Fruit fly (Drosophila melanogaster) whole organism, embryonic: ENCODE results near the gene GC.
A peak's percentile ranks its signal among the peaks of the same experiment; 100 is the strongest.

Experiments used
- Abd-B ChIP-seq: fragments of 200-800 bp; sonication (Bioruptor generic); optimal IDR thresholded peaks from 2 replicates; lab custom pipeline; 2018; ENCODE audit warnings: missing biosample characterization, mild to moderate bottlenecking, missing genetic modification characterization, moderate library complexity
- Adf1 ChIP-seq: fragments of 200-800 bp; sonication (Bioruptor generic); IDR thresholded peaks from 2 replicates; pipeline ENCODE4 v1.3.6; 2022; ENCODE audit warnings: missing biosample characterization, missing genetic modification characterization
- Atf6 ChIP-seq: fragments of 200-800 bp; sonication (Bioruptor generic); IDR thresholded peaks from 2 replicates; pipeline ENCODE4 v1.3.6; 2022; ENCODE audit warnings: missing biosample characterization, missing genetic modification characterization
- Awh ChIP-seq: fragments of 200-800 bp; sonication (Bioruptor generic); IDR thresholded peaks from 2 replicates; pipeline ENCODE4, ENCODE4 v1.3.6; 2022; ENCODE audit warnings: missing biosample characterization, missing genetic modification characterization
- Bgb ChIP-seq: fragments of 200-800 bp; sonication (Bioruptor generic); IDR thresholded peaks from 2 replicates; pipeline ENCODE4 v1.3.6; 2022; ENCODE audit warnings: missing biosample characterization, missing genetic modification characterization; ENCODE audit not compliant: partially characterized antibody
- BtbVII ChIP-seq: fragments of 200-800 bp; sonication (Bioruptor generic); optimal IDR thresholded peaks from 3 replicates; lab custom pipeline; 2017; ENCODE audit warnings: missing biosample characterization, mild to moderate bottlenecking, missing genetic modification characterization
- C15 ChIP-seq: fragments of 200-800 bp; sonication (Bioruptor generic); IDR thresholded peaks from 3 replicates; pipeline ENCODE4 v1.3.6; 2022; ENCODE audit warnings: missing biosample characterization, missing genetic modification characterization
- CG10431 ChIP-seq: fragments of 200-800 bp; sonication (Bioruptor generic); optimal IDR thresholded peaks from 3 replicates; lab custom pipeline; 2018; ENCODE audit warnings: missing biosample characterization, mild to moderate bottlenecking, missing genetic modification characterization
- CG10979 ChIP-seq: fragments of 200-800 bp; sonication (Bioruptor generic); optimal IDR thresholded peaks from 2 replicates; lab custom pipeline; 2018; ENCODE audit warnings: missing biosample characterization, mild to moderate bottlenecking, missing genetic modification characterization, moderate library complexity
- CG11085 ChIP-seq: fragments of 200-800 bp; sonication (Bioruptor generic); IDR thresholded peaks from 2 replicates; pipeline ENCODE4 v1.3.6; 2022; ENCODE audit warnings: missing biosample characterization, missing genetic modification characterization
- CG11695 ChIP-seq: fragments of 200-800 bp; sonication (Bioruptor generic); IDR thresholded peaks from 3 replicates; pipeline ENCODE4 v1.3.6; 2022; ENCODE audit warnings: missing biosample characterization, missing genetic modification characterization
- CG12769 ChIP-seq: fragments of 200-800 bp; sonication (Bioruptor generic); optimal IDR thresholded peaks from 2 replicates; lab custom pipeline; 2019; ENCODE audit warnings: missing biosample characterization, mild to moderate bottlenecking, missing genetic modification characterization, moderate library complexity
- CG12942 ChIP-seq: fragments of 200-800 bp; sonication (Bioruptor generic); optimal IDR thresholded peaks from 3 replicates; lab custom pipeline; 2016; ENCODE audit warnings: missing biosample characterization, missing genetic modification characterization
- CG13123 ChIP-seq: fragments of 200-800 bp; sonication (Bioruptor generic); optimal IDR thresholded peaks from 2 replicates; lab custom pipeline; 2016; ENCODE audit warnings: missing biosample characterization, missing genetic modification characterization
- CG14667 ChIP-seq: fragments of 200-800 bp; sonication (Bioruptor generic); IDR thresholded peaks from 2 replicates; pipeline ENCODE4 v1.3.6; 2022; ENCODE audit warnings: missing biosample characterization, missing genetic modification characterization
- CG15601 ChIP-seq: fragments of 200-800 bp; sonication (Bioruptor generic); optimal IDR thresholded peaks from 3 replicates; lab custom pipeline; 2019; ENCODE audit warnings: missing biosample characterization, mild to moderate bottlenecking, missing genetic modification characterization, moderate library complexity
- CG18476 ChIP-seq: fragments of 200-800 bp; sonication (Bioruptor generic); optimal IDR thresholded peaks from 2 replicates; lab custom pipeline; 2016; ENCODE audit warnings: missing biosample characterization, mild to moderate bottlenecking, missing genetic modification characterization
- CG2120 ChIP-seq: fragments of 200-800 bp; sonication (Bioruptor generic); optimal IDR thresholded peaks from 3 replicates; lab custom pipeline; 2016; ENCODE audit warnings: missing biosample characterization, missing genetic modification characterization
- CG3163 ChIP-seq: fragments of 200-800 bp; sonication (Bioruptor generic); optimal IDR thresholded peaks from 3 replicates; lab custom pipeline; 2016; ENCODE audit warnings: missing biosample characterization, missing genetic modification characterization
- CG32767 ChIP-seq: fragments of 200-800 bp; sonication (Bioruptor generic); IDR thresholded peaks from 2 replicates; pipeline ENCODE4 v1.3.6; 2022; ENCODE audit warnings: missing biosample characterization, missing genetic modification characterization
- CG34376 ChIP-seq: fragments of 200-800 bp; sonication (Bioruptor generic); optimal IDR thresholded peaks from 2 replicates; lab custom pipeline; 2018; ENCODE audit warnings: missing biosample characterization, mild to moderate bottlenecking, missing genetic modification characterization
- CG34422 ChIP-seq: fragments of 200-800 bp; sonication (Bioruptor generic); IDR thresholded peaks from 3 replicates; pipeline ENCODE4 v1.3.6; 2022; ENCODE audit warnings: missing biosample characterization, missing genetic modification characterization
- CG43689 ChIP-seq: fragments of 200-800 bp; sonication (Bioruptor generic); IDR thresholded peaks from 2 replicates; pipeline ENCODE4 v1.3.6; 2022; ENCODE audit warnings: missing biosample characterization, missing genetic modification characterization
- CG6791 ChIP-seq: fragments of 200-800 bp; sonication (Bioruptor generic); IDR thresholded peaks from 3 replicates; pipeline ENCODE4 v1.3.6; 2022; ENCODE audit warnings: missing biosample characterization, missing genetic modification characterization; ENCODE audit not compliant: partially characterized antibody
- CG8281 ChIP-seq: fragments of 200-800 bp; sonication (Bioruptor generic); optimal IDR thresholded peaks from 2 replicates; lab custom pipeline; 2018; ENCODE audit warnings: missing biosample characterization, mild to moderate bottlenecking, missing genetic modification characterization, moderate library complexity
- CG9797 ChIP-seq: fragments of 200-800 bp; sonication (Bioruptor generic); optimal IDR thresholded peaks from 3 replicates; lab custom pipeline; 2018; ENCODE audit warnings: missing biosample characterization, mild to moderate bottlenecking, missing genetic modification characterization
- CG9876 ChIP-seq: fragments of 200-800 bp; sonication (Bioruptor generic); optimal IDR thresholded peaks from 2 replicates; lab custom pipeline; 2016; ENCODE audit warnings: missing biosample characterization, missing genetic modification characterization
- Lhr ChIP-seq: fragments of 200-800 bp; sonication (Bioruptor generic); optimal IDR thresholded peaks from 3 replicates; lab custom pipeline; 2017; ENCODE audit warnings: mild to moderate bottlenecking, missing biosample characterization, missing genetic modification reagents, missing genetic modification characterization
- Myb ChIP-seq: fragments of 200-800 bp; sonication (Bioruptor generic); optimal IDR thresholded peaks from 2 replicates; lab custom pipeline; 2016; ENCODE audit warnings: missing biosample characterization, missing genetic modification characterization
- Oli ChIP-seq: fragments of 200-800 bp; sonication (Bioruptor generic); optimal IDR thresholded peaks from 2 replicates; lab custom pipeline; 2018; ENCODE audit warnings: missing biosample characterization, mild to moderate bottlenecking, missing genetic modification characterization, moderate library complexity
- Ptx1 ChIP-seq: fragments of 200-800 bp; sonication (Bioruptor generic); IDR thresholded peaks from 2 replicates; pipeline ENCODE4 v1.3.6; 2022; ENCODE audit warnings: missing biosample characterization, missing genetic modification characterization
- Sox102F ChIP-seq: fragments of 200-800 bp; sonication (Bioruptor generic); optimal IDR thresholded peaks from 2 replicates; lab custom pipeline; 2018; ENCODE audit warnings: missing biosample characterization, mild to moderate bottlenecking, missing genetic modification characterization, moderate library complexity
- bbx ChIP-seq: fragments of 200-800 bp; sonication (Bioruptor generic); IDR thresholded peaks from 2 replicates; pipeline ENCODE4 v1.3.6; 2022; ENCODE audit warnings: missing biosample characterization, missing genetic modification characterization; ENCODE audit not compliant: partially characterized antibody
- bowl ChIP-seq: fragments of 200-800 bp; sonication (Bioruptor generic); IDR thresholded peaks from 2 replicates; pipeline ENCODE4 v1.3.6; 2022; ENCODE audit warnings: missing biosample characterization, missing genetic modification characterization
- croc ChIP-seq: fragments of 200-800 bp; sonication (Bioruptor generic); conservative IDR thresholded peaks from 3 replicates; pipeline ENCODE4 v1.3.6; 2022; ENCODE audit warnings: missing biosample characterization, missing genetic modification characterization
- grau ChIP-seq: fragments of 200-800 bp; optimal IDR thresholded peaks from 3 replicates; lab custom pipeline; 2019; ENCODE audit warnings: missing biosample characterization, mild to moderate bottlenecking, missing genetic modification characterization, moderate library complexity
- hbn ChIP-seq: fragments of 200-800 bp; sonication (Bioruptor generic); IDR thresholded peaks from 2 replicates; pipeline ENCODE4 v1.3.6; 2022; ENCODE audit warnings: missing biosample characterization, missing genetic modification characterization; ENCODE audit not compliant: partially characterized antibody
- luna ChIP-seq: fragments of 200-800 bp; sonication (Bioruptor generic); optimal IDR thresholded peaks from 2 replicates; lab custom pipeline; 2016; ENCODE audit warnings: missing biosample characterization, missing genetic modification characterization
- nau ChIP-seq: fragments of 200-800 bp; sonication (Bioruptor generic); optimal IDR thresholded peaks from 3 replicates; lab custom pipeline; 2017; ENCODE audit warnings: missing biosample characterization, mild to moderate bottlenecking, missing genetic modification characterization, missing genetic modification reagents
- org-1 ChIP-seq: fragments of 200-800 bp; sonication (Bioruptor generic); optimal IDR thresholded peaks from 2 replicates; lab custom pipeline; 2017; ENCODE audit warnings: missing biosample characterization, missing genetic modification characterization
- otp ChIP-seq: fragments of 200-800 bp; sonication (Bioruptor generic); IDR thresholded peaks from 3 replicates; pipeline ENCODE4, ENCODE4 v1.3.6; 2022; ENCODE audit warnings: missing biosample characterization, missing genetic modification characterization
- pan ChIP-seq, 4 experiments: fragments of >200 bp in 3 of 4; fragments of 200-800 bp in 1 of 4; sonication (Bioruptor generic) in 1 of 4; optimal IDR thresholded peaks in 3 of 4; IDR thresholded peaks in 1 of 4; 2 replicates each; pipeline versions ENCODE4 v1.3.6 to Lab custom; 2017 to 2022; ENCODE audit warnings: missing biosample characterization in 2 of 4, missing genetic modification characterization in 2 of 4, mixed read lengths in 1 of 4
- ranshi ChIP-seq: fragments of 200-800 bp; sonication (Bioruptor generic); IDR thresholded peaks from 2 replicates; pipeline ENCODE4 v1.3.6; 2022; ENCODE audit warnings: missing biosample characterization, missing genetic modification characterization
- row ChIP-seq: fragments of 200-800 bp; sonication (Bioruptor generic); IDR thresholded peaks from 3 replicates; pipeline ENCODE4 v1.3.6; 2022; ENCODE audit warnings: missing biosample characterization, missing genetic modification characterization
- trh ChIP-seq: fragments of 200-800 bp; sonication (Bioruptor generic); optimal IDR thresholded peaks from 2 replicates; lab custom pipeline; 2016; ENCODE audit warnings: missing biosample characterization, missing genetic modification characterization
- vfl ChIP-seq: fragments of 200-800 bp; sonication (Bioruptor generic); optimal IDR thresholded peaks from 2 replicates; lab custom pipeline; 2016; ENCODE audit warnings: missing biosample characterization, missing genetic modification characterization
- z ChIP-seq: fragments of 200-800 bp; sonication (Bioruptor generic); IDR thresholded peaks from 3 replicates; pipeline ENCODE4 v1.3.6; 2022; ENCODE audit warnings: missing biosample characterization, missing genetic modification characterization
- zfh1 ChIP-seq: fragments of 200-800 bp; sonication (Bioruptor generic); IDR thresholded peaks from 3 replicates; pipeline ENCODE4 v1.3.6; 2022; ENCODE audit warnings: missing biosample characterization, missing genetic modification characterization
- zfh2 ChIP-seq: fragments of 200-800 bp; sonication (Bioruptor generic); optimal IDR thresholded peaks from 2 replicates; lab custom pipeline; 2016; ENCODE audit warnings: missing biosample characterization, missing genetic modification characterization

Gene GC

dm6 chr3L:1579169-1579853 is 49.8 kb downstream of the GC start (continued):
- TF ChIP-seq CG11085 (GFP tag; lab: Robert Waterston, UW) = no peak
- TF ChIP-seq Atf6 (GFP tag; lab: Robert Waterston, UW) = peak; percentile 51; the same call in 1 of the 2 replicates
- peak; percentile 72 for TF ChIP-seq Ptx1 (GFP tag; lab: Robert Waterston, UW)
- peak; percentile 95 for TF ChIP-seq grau (tag; lab: Kevin White, UChicago)
- TF ChIP-seq luna = no peak
- peak; percentile 39 for TF ChIP-seq CG9797
- TF ChIP-seq row (GFP tag; lab: Robert Waterston, UW) = peak; percentile 65
- TF ChIP-seq CG10979 (tag; lab: Kevin White, UChicago) = peak; percentile 71
- no peak for TF ChIP-seq pan (optimal IDR thresholded peaks at IDR 0.05; lab: Kevin White, UChicago)
- TF ChIP-seq pan (GFP tag; optimal IDR thresholded peaks at IDR 0.05 in 1 of 2, IDR thresholded peaks at IDR 0.05 in 1 of 2) = peak in 1 of 2 experiments; percentile 41
- peak; percentile 38 for TF ChIP-seq CG18476 (GFP tag; lab: Kevin White, UChicago)
- no peak for TF ChIP-seq CG32767 (GFP tag; lab: Robert Waterston, UW)
- peak; percentile 66 for TF ChIP-seq CG8281 (tag; lab: Kevin White, UChicago)
- peak; percentile 72 for TF ChIP-seq Sox102F (GFP tag; lab: Kevin White, UChicago)
- TF ChIP-seq Bgb (GFP tag; lab: Robert Waterston, UW) = no peak
- TF ChIP-seq bowl = no peak
- no peak for TF ChIP-seq bbx
- peak; percentile 50 for TF ChIP-seq CG12769 (tag; lab: Kevin White, UChicago)
- peak; percentile 45 for TF ChIP-seq croc (GFP tag; lab: Robert Waterston, UW)
- TF ChIP-seq CG11695 = peak; percentile 55
- TF ChIP-seq zfh2 (GFP tag; lab: Kevin White, UChicago) = no peak
- no peak for TF ChIP-seq C15 (GFP tag; lab: Robert Waterston, UW)
- TF ChIP-seq org-1 (GFP tag; lab: Kevin White, UChicago) = peak; percentile 78
- no peak for TF ChIP-seq Abd-B (GFP tag; lab: Kevin White, UChicago)
- peak; percentile 75; the same call in 2 of the 3 replicates for TF ChIP-seq otp
- TF ChIP-seq Oli = peak; percentile 64
- TF ChIP-seq ranshi (GFP tag; lab: Robert Waterston, UW) = peak; percentile 37
- TF ChIP-seq Myb (GFP tag; lab: Kevin White, UChicago) = peak; percentile 39
- TF ChIP-seq CG13123 (GFP tag; lab: Kevin White, UChicago) = peak; percentile 46
- no peak; the same call in 1 of the 2 replicates for TF ChIP-seq Adf1 (GFP tag; lab: Robert Waterston, UW)
- TF ChIP-seq Awh (GFP tag; lab: Robert Waterston, UW) = peak; percentile 63; the same call in 1 of the 2 replicates
- TF ChIP-seq nau (GFP tag; lab: Kevin White, UChicago) = peak; percentile 86
- TF ChIP-seq CG34376 (GFP tag; lab: Kevin White, UChicago) = peak; percentile 56
- no peak for TF ChIP-seq CG6791
- TF ChIP-seq vfl = no peak
- peak; percentile 44 for TF ChIP-seq CG9876
- 0 out of 2 replicates have a peak, but pooled peaks have one; percentile 12 for TF ChIP-seq CG14667
- TF ChIP-seq BtbVII (GFP tag; lab: Kevin White, UChicago) = peak; percentile 53
- peak; percentile 45; the same call in 1 of the 2 replicates for TF ChIP-seq CG43689 (GFP tag; lab: Robert Waterston, UW)
- no peak for TF ChIP-seq CG34422 (GFP tag; lab: Robert Waterston, UW)
- TF ChIP-seq CG10431 (GFP tag; lab: Kevin White, UChicago) = peak; percentile 89
- peak; percentile 54 for TF ChIP-seq CG2120 (GFP tag; lab: Kevin White, UChicago)
- TF ChIP-seq hbn = no peak
- TF ChIP-seq zfh1 (GFP tag; lab: Robert Waterston, UW) = peak; percentile 28
- peak; percentile 43 for TF ChIP-seq CG12942 (GFP tag; lab: Kevin White, UChicago)
- peak; percentile 83 for TF ChIP-seq CG15601 (tag; lab: Kevin White, UChicago)
- peak; percentile 76 for TF ChIP-seq z (GFP tag; lab: Robert Waterston, UW)
- TF ChIP-seq Lhr (GFP tag; lab: Kevin White, UChicago) = peak; percentile 77
- TF ChIP-seq trh (GFP tag; lab: Kevin White, UChicago) = peak; percentile 54
- TF ChIP-seq CG3163 = peak; percentile 57
